Worm (Caenorhabditis elegans) whole organism, mixed stage, embryonic: ENCODE results near the gene srh-25.

Experiments used
- ces-1 ChIP-seq: fragments of 150-350 bp; optimal IDR thresholded peaks from 2 replicates; lab custom pipeline; 2014; ENCODE audit warnings: missing biosample characterization, missing genetic modification reagents, missing genetic modification characterization
- drap-1 ChIP-seq: fragments of 200-800 bp; sonication (Bioruptor generic); optimal IDR thresholded peaks from 3 replicates; lab custom pipeline; 2018; ENCODE audit warnings: mild to moderate bottlenecking, missing genetic modification characterization, missing compliant biosample characterization
- hlh-1 ChIP-seq: fragments of 150-350 bp; optimal IDR thresholded peaks from 2 replicates; lab custom pipeline; 2014; ENCODE audit warnings: missing biosample characterization, missing genetic modification reagents, missing genetic modification characterization
- lin-13 ChIP-seq: fragments of 150-350 bp; optimal IDR thresholded peaks from 2 replicates; lab custom pipeline; 2014; ENCODE audit warnings: missing biosample characterization, missing genetic modification characterization
- lsy-2 ChIP-seq: fragments of 150-350 bp; optimal IDR thresholded peaks from 2 replicates; lab custom pipeline; 2014; ENCODE audit warnings: missing biosample characterization, missing genetic modification characterization
- nhr-237 ChIP-seq: fragments of 150-350 bp; optimal IDR thresholded peaks from 2 replicates; lab custom pipeline; 2014; ENCODE audit warnings: missing biosample characterization, missing genetic modification characterization
- pha-4 ChIP-seq: fragments of 150-350 bp; optimal IDR thresholded peaks from 2 replicates; lab custom pipeline; 2018; ENCODE audit warnings: missing biosample characterization, missing genetic modification reagents, missing genetic modification characterization
- unc-62 ChIP-seq: fragments of 150-350 bp; optimal IDR thresholded peaks from 2 replicates; lab custom pipeline; 2014; ENCODE audit warnings: missing biosample characterization, missing genetic modification reagents, missing genetic modification characterization

DNA sequence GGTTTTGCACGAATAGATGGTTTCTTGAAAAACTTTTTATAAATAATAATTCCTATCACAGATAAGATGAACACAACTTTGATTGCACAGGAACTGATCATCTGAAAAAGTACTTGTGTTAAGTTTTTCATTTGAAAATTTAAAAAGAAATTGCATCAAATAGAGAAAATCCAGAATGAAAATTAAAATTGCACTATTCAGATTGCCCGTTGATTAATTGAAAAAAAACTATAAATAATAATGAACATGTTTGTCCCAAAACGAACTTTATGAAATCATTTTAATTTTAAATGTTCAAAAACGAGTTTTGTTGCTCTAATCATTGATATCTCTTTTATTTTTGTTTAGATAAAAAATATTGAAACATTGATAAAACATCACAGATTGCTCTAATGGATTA lies 16.3 kb downstream of the srh-25 start, which contains the start of gene cdr-3:
- TF ChIP-seq hlh-1, result no peak
- TF ChIP-seq lsy-2 (tag; lab: Kevin White, UChicago), result no peak
- TF ChIP-seq pha-4 (tag; lab: Kevin White, UChicago), result no peak
- no peak for TF ChIP-seq drap-1 (GFP tag; lab: Kevin White, UChicago)
- TF ChIP-seq ces-1 (GFP tag; lab: Kevin White, UChicago), result no peak
- TF ChIP-seq unc-62, result no peak
- no peak for TF ChIP-seq nhr-237
- TF ChIP-seq lin-13 (tag; lab: Kevin White, UChicago), result no peak
